Fruit fly (Drosophila melanogaster) whole organism, embryonic: Measurements from ENCODE around the gene CG14696.
A peak's percentile ranks its signal among the peaks of the same experiment; 100 is the strongest.

Experiments used
- Atf-2 ChIP-seq: fragments of 200-800 bp; sonication (Bioruptor generic); optimal IDR thresholded peaks from 2 replicates; lab custom pipeline; 2016; ENCODE audit warnings: missing biosample characterization, missing genetic modification characterization
- Atf3 ChIP-seq: fragments of 200-800 bp; sonication (Bioruptor generic); optimal IDR thresholded peaks from 3 replicates; lab custom pipeline; 2016; ENCODE audit warnings: missing biosample characterization, missing genetic modification characterization
- Bgb ChIP-seq: fragments of 200-800 bp; sonication (Bioruptor generic); IDR thresholded peaks from 2 replicates; pipeline ENCODE4 v1.3.6; 2022; ENCODE audit warnings: missing biosample characterization, missing genetic modification characterization; ENCODE audit not compliant: partially characterized antibody
- CG10543 ChIP-seq: fragments of 200-800 bp; sonication (Bioruptor generic); optimal IDR thresholded peaks from 3 replicates; lab custom pipeline; 2017; ENCODE audit warnings: missing biosample characterization, mild to moderate bottlenecking, missing genetic modification characterization, moderate library complexity
- CG10565 ChIP-seq: fragments of 200-800 bp; sonication (Bioruptor generic); optimal IDR thresholded peaks from 3 replicates; lab custom pipeline; 2016; ENCODE audit warnings: missing biosample characterization, mild to moderate bottlenecking, missing genetic modification characterization
- CG10979 ChIP-seq: fragments of 200-800 bp; sonication (Bioruptor generic); optimal IDR thresholded peaks from 2 replicates; lab custom pipeline; 2018; ENCODE audit warnings: missing biosample characterization, mild to moderate bottlenecking, missing genetic modification characterization, moderate library complexity
- CG11398 ChIP-seq: fragments of 200-800 bp; sonication (Bioruptor generic); optimal IDR thresholded peaks from 2 replicates; lab custom pipeline; 2016; ENCODE audit warnings: missing biosample characterization, missing genetic modification characterization
- CG12391 ChIP-seq: fragments of 200-800 bp; sonication (Bioruptor generic); optimal IDR thresholded peaks from 3 replicates; lab custom pipeline; 2018; ENCODE audit warnings: missing biosample characterization, mild to moderate bottlenecking, missing genetic modification characterization, moderate library complexity
- CG13123 ChIP-seq: fragments of 200-800 bp; sonication (Bioruptor generic); optimal IDR thresholded peaks from 2 replicates; lab custom pipeline; 2016; ENCODE audit warnings: missing biosample characterization, missing genetic modification characterization
- CG1603 ChIP-seq: fragments of 200-800 bp; sonication (Bioruptor generic); optimal IDR thresholded peaks from 2 replicates; lab custom pipeline; 2019; ENCODE audit warnings: missing biosample characterization, mild to moderate bottlenecking, missing genetic modification characterization, moderate library complexity
- CG16813 ChIP-seq: fragments of 200-800 bp; sonication (Bioruptor generic); IDR thresholded peaks from 3 replicates; pipeline ENCODE4 v1.3.6; 2022; ENCODE audit warnings: missing biosample characterization, missing genetic modification characterization; ENCODE audit not compliant: partially characterized antibody
- CG2120 ChIP-seq: fragments of 200-800 bp; sonication (Bioruptor generic); optimal IDR thresholded peaks from 3 replicates; lab custom pipeline; 2016; ENCODE audit warnings: missing biosample characterization, missing genetic modification characterization
- CG31365 ChIP-seq: fragments of 200-800 bp; sonication (Bioruptor generic); optimal IDR thresholded peaks from 2 replicates; lab custom pipeline; 2018; ENCODE audit warnings: missing biosample characterization, mild to moderate bottlenecking, missing genetic modification characterization
- CG3407 ChIP-seq: fragments of 200-800 bp; sonication (Bioruptor generic); optimal IDR thresholded peaks from 2 replicates; lab custom pipeline; 2018; ENCODE audit warnings: missing biosample characterization, mild to moderate bottlenecking, missing genetic modification characterization
- CG4707 ChIP-seq: fragments of 200-800 bp; sonication (Bioruptor generic); optimal IDR thresholded peaks from 2 replicates; lab custom pipeline; 2018; ENCODE audit warnings: missing biosample characterization, mild to moderate bottlenecking, missing genetic modification characterization, moderate library complexity
- CG6175 ChIP-seq: fragments of 200-800 bp; sonication (Bioruptor generic); IDR thresholded peaks from 3 replicates; pipeline ENCODE4 v1.3.6; 2022; ENCODE audit warnings: missing biosample characterization, missing genetic modification characterization
- CG9797 ChIP-seq: fragments of 200-800 bp; sonication (Bioruptor generic); optimal IDR thresholded peaks from 3 replicates; lab custom pipeline; 2018; ENCODE audit warnings: missing biosample characterization, mild to moderate bottlenecking, missing genetic modification characterization
- CoRest ChIP-seq: fragments of 200-800 bp; sonication (Bioruptor generic); optimal IDR thresholded peaks from 3 replicates; lab custom pipeline; 2018; ENCODE audit warnings: missing biosample characterization, mild to moderate bottlenecking, missing genetic modification characterization, moderate library complexity
- Dll ChIP-seq: fragments of 200-800 bp; sonication (Bioruptor generic); IDR thresholded peaks from 4 replicates; pipeline ENCODE4 v1.3.6; 2022; ENCODE audit warnings: missing biosample characterization, missing genetic modification characterization; ENCODE audit not compliant: partially characterized antibody
- E2f1 ChIP-seq: fragments of 200-800 bp; sonication (Bioruptor generic); IDR thresholded peaks from 2 replicates; pipeline ENCODE4 v1.3.6; 2022; ENCODE audit warnings: missing biosample characterization, missing genetic modification characterization
- Elba2 ChIP-seq: fragments of 200-800 bp; sonication (Bioruptor generic); optimal IDR thresholded peaks from 3 replicates; lab custom pipeline; 2016; ENCODE audit warnings: missing biosample characterization, missing genetic modification characterization
- Gug ChIP-seq: fragments of 200-800 bp; sonication (Bioruptor generic); IDR thresholded peaks from 4 replicates; pipeline ENCODE4 v1.3.6; 2022; ENCODE audit warnings: missing biosample characterization, missing genetic modification characterization
- HLH54F ChIP-seq: fragments of 200-800 bp; sonication (Bioruptor generic); optimal IDR thresholded peaks from 3 replicates; lab custom pipeline; 2016; ENCODE audit warnings: missing biosample characterization, missing genetic modification characterization
- Hsf ChIP-seq: fragments of 200-800 bp; sonication (Bioruptor generic); optimal IDR thresholded peaks from 3 replicates; lab custom pipeline; 2016; ENCODE audit warnings: missing biosample characterization, missing genetic modification characterization
- Lhr ChIP-seq: fragments of 200-800 bp; sonication (Bioruptor generic); optimal IDR thresholded peaks from 3 replicates; lab custom pipeline; 2017; ENCODE audit warnings: mild to moderate bottlenecking, missing biosample characterization, missing genetic modification reagents, missing genetic modification characterization
- Lim3 ChIP-seq: fragments of 200-800 bp; sonication (Bioruptor generic); IDR thresholded peaks from 2 replicates; pipeline ENCODE4 v1.3.6; 2022; ENCODE audit warnings: missing biosample characterization, missing genetic modification characterization
- Oaz ChIP-seq: fragments of 200-800 bp; sonication (Bioruptor generic); IDR thresholded peaks from 2 replicates; pipeline ENCODE4 v1.3.6; 2022; ENCODE audit warnings: missing biosample characterization, missing genetic modification characterization
- PHDP ChIP-seq: fragments of 200-800 bp; sonication (Bioruptor generic); optimal IDR thresholded peaks from 3 replicates; lab custom pipeline; 2018; ENCODE audit warnings: missing biosample characterization, mild to moderate bottlenecking, missing genetic modification characterization, moderate library complexity
- YL-1 ChIP-seq: fragments of 200-800 bp; sonication (Bioruptor generic); optimal IDR thresholded peaks from 3 replicates; lab custom pipeline; 2017; ENCODE audit warnings: missing biosample characterization, mild to moderate bottlenecking, missing genetic modification characterization
- ash1 ChIP-seq: fragments of 200-800 bp; sonication (Bioruptor generic); optimal IDR thresholded peaks from 2 replicates; lab custom pipeline; 2018; ENCODE audit warnings: missing biosample characterization, mild to moderate bottlenecking, missing genetic modification characterization
- cg ChIP-seq: fragments of 200-800 bp; sonication (Bioruptor generic); optimal IDR thresholded peaks from 3 replicates; lab custom pipeline; 2019; ENCODE audit warnings: missing biosample characterization, mild to moderate bottlenecking, missing genetic modification characterization, moderate library complexity
- crp ChIP-seq, 2 experiments: fragments of 200-800 bp; sonication (Bioruptor generic); optimal IDR thresholded peaks; 2 replicates in 1 of 2; 3 replicates in 1 of 2; lab custom pipeline; 2017; ENCODE audit warnings: missing biosample characterization in 2 of 2, missing genetic modification characterization in 2 of 2, mild to moderate bottlenecking in 1 of 2, moderate library complexity in 1 of 2
- da ChIP-seq: fragments of 200-800 bp; sonication (Bioruptor generic); optimal IDR thresholded peaks from 2 replicates; lab custom pipeline; 2016; ENCODE audit warnings: missing biosample characterization, missing genetic modification characterization
- danr ChIP-seq: fragments of 200-800 bp; sonication (Bioruptor generic); IDR thresholded peaks from 2 replicates; pipeline ENCODE4 v1.3.6; 2022; ENCODE audit warnings: missing biosample characterization, missing genetic modification characterization
- dimm ChIP-seq: fragments of 200-800 bp; sonication (Bioruptor generic); IDR thresholded peaks from 2 replicates; pipeline ENCODE4 v1.3.6; 2022; ENCODE audit warnings: missing biosample characterization, missing genetic modification characterization
- eve ChIP-seq, 2 experiments: fragments of >200 bp; optimal IDR thresholded peaks; 2 replicates each; lab custom pipeline; 2017; ENCODE audit warnings: missing biosample characterization in 2 of 2, missing genetic modification characterization in 2 of 2
- gfzf ChIP-seq: fragments of 200-800 bp; sonication (Bioruptor generic); optimal IDR thresholded peaks from 2 replicates; lab custom pipeline; 2016; ENCODE audit warnings: missing biosample characterization, mild to moderate bottlenecking, missing genetic modification characterization, moderate library complexity
- grau ChIP-seq: fragments of 200-800 bp; optimal IDR thresholded peaks from 3 replicates; lab custom pipeline; 2019; ENCODE audit warnings: missing biosample characterization, mild to moderate bottlenecking, missing genetic modification characterization, moderate library complexity
- gro ChIP-seq: fragments of 200-800 bp; sonication (Bioruptor generic); optimal IDR thresholded peaks from 2 replicates; lab custom pipeline; 2016; ENCODE audit warnings: missing biosample characterization, missing genetic modification characterization
- ind ChIP-seq: fragments of 200-800 bp; sonication (Bioruptor generic); optimal IDR thresholded peaks from 3 replicates; lab custom pipeline; 2016; ENCODE audit warnings: missing biosample characterization, missing genetic modification characterization
- jing ChIP-seq: fragments of 200-800 bp; sonication (Bioruptor generic); optimal IDR thresholded peaks from 2 replicates; lab custom pipeline; 2018; ENCODE audit warnings: missing biosample characterization, mild to moderate bottlenecking, missing genetic modification characterization
- luna ChIP-seq: fragments of 200-800 bp; sonication (Bioruptor generic); optimal IDR thresholded peaks from 2 replicates; lab custom pipeline; 2016; ENCODE audit warnings: missing biosample characterization, missing genetic modification characterization
- nau ChIP-seq: fragments of 200-800 bp; sonication (Bioruptor generic); optimal IDR thresholded peaks from 3 replicates; lab custom pipeline; 2017; ENCODE audit warnings: missing biosample characterization, mild to moderate bottlenecking, missing genetic modification characterization, missing genetic modification reagents
- nmo ChIP-seq: fragments of 200-800 bp; sonication (Bioruptor generic); optimal IDR thresholded peaks from 2 replicates; lab custom pipeline; 2018; ENCODE audit warnings: missing biosample characterization, mild to moderate bottlenecking, missing genetic modification characterization, moderate library complexity
- pb ChIP-seq: fragments of 200-800 bp; sonication (Bioruptor generic); optimal IDR thresholded peaks from 3 replicates; lab custom pipeline; 2016; ENCODE audit warnings: missing biosample characterization, missing genetic modification characterization
- psq ChIP-seq: fragments of 200-800 bp; sonication (Bioruptor generic); optimal IDR thresholded peaks from 2 replicates; lab custom pipeline; 2017; ENCODE audit warnings: missing biosample characterization, missing genetic modification characterization
- pum ChIP-seq: fragments of 200-800 bp; sonication (Bioruptor generic); optimal IDR thresholded peaks from 2 replicates; lab custom pipeline; 2016; ENCODE audit warnings: missing biosample characterization, missing genetic modification characterization
- ranshi ChIP-seq: fragments of 200-800 bp; sonication (Bioruptor generic); IDR thresholded peaks from 2 replicates; pipeline ENCODE4 v1.3.6; 2022; ENCODE audit warnings: missing biosample characterization, missing genetic modification characterization
- sens ChIP-seq: fragments of 200-800 bp; sonication (Bioruptor generic); peaks from one replicate; lab custom pipeline; 2016; ENCODE audit warnings: missing biosample characterization, missing genetic modification characterization
- sim ChIP-seq: fragments of 200-800 bp; sonication (Bioruptor generic); IDR thresholded peaks from 2 replicates; pipeline ENCODE4 v1.3.6; 2022; ENCODE audit warnings: missing biosample characterization, missing genetic modification characterization
- tx ChIP-seq: fragments of 200-800 bp; sonication (Bioruptor generic); optimal IDR thresholded peaks from 2 replicates; lab custom pipeline; 2016; ENCODE audit warnings: missing biosample characterization, missing genetic modification characterization

CG14696 gene

dm6 chr3R:10854243-10854874, 30.4 kb downstream of the CG14696 start, which contains the start of the genes CG6567 and CG4511:
Gene CG6567, minus strand, starts transcription at chr3R:10854451.
Gene CG4511, plus strand, starts transcription at chr3R:10854501.
- no peak for TF ChIP-seq CG10543 (GFP tag; lab: Kevin White, UChicago)
- TF ChIP-seq HLH54F (GFP tag; lab: Kevin White, UChicago), result no peak
- TF ChIP-seq Atf3 (GFP tag; lab: Kevin White, UChicago), result no peak
- peak; percentile 81 for TF ChIP-seq cg (GFP tag; lab: Kevin White, UChicago)
- TF ChIP-seq sim (GFP tag; lab: Robert Waterston, UW), result no peak
- no peak for TF ChIP-seq ash1 (GFP tag; lab: Kevin White, UChicago)
- peak; percentile 36 for TF ChIP-seq nmo (GFP tag; lab: Kevin White, UChicago)
- TF ChIP-seq ranshi (GFP tag; lab: Robert Waterston, UW), result no peak
- TF ChIP-seq Gug (GFP tag; lab: Robert Waterston, UW), result no peak
- peak; percentile 93 for TF ChIP-seq gfzf (GFP tag; lab: Kevin White, UChicago)
- no peak for TF ChIP-seq Oaz (GFP tag; lab: Robert Waterston, UW)
- no peak for TF ChIP-seq eve (GFP tag; optimal IDR thresholded peaks at IDR 0.05; lab: Kevin White, UChicago)
- TF ChIP-seq tx (GFP tag; lab: Kevin White, UChicago), result peak; percentile 84
- peak; percentile 56 to 95 for TF ChIP-seq crp (GFP tag; optimal IDR thresholded peaks at IDR 0.05; lab: Kevin White, UChicago)
- TF ChIP-seq danr, result no peak
- no peak for TF ChIP-seq CG2120 (GFP tag; lab: Kevin White, UChicago)
- peak; percentile 78 for TF ChIP-seq CG9797
- peak; percentile 79 for TF ChIP-seq sens
- no peak for TF ChIP-seq ind (GFP tag; lab: Kevin White, UChicago)
- TF ChIP-seq dimm (GFP tag; lab: Robert Waterston, UW), result no peak
- TF ChIP-seq Hsf (GFP tag; lab: Kevin White, UChicago), result no peak
- peak; percentile 77 for TF ChIP-seq Elba2 (GFP tag; lab: Kevin White, UChicago)
- TF ChIP-seq CG10979 (tag; lab: Kevin White, UChicago), result no peak
- TF ChIP-seq Bgb (GFP tag; lab: Robert Waterston, UW), result no peak
- no peak for TF ChIP-seq CG13123 (GFP tag; lab: Kevin White, UChicago)
- TF ChIP-seq psq (GFP tag; lab: Kevin White, UChicago), result no peak
- TF ChIP-seq CoRest (tag; lab: Kevin White, UChicago), result peak; percentile 11
- peak; percentile 55 for TF ChIP-seq CG1603 (tag; lab: Kevin White, UChicago)
- TF ChIP-seq nau (GFP tag; lab: Kevin White, UChicago), result no peak
- TF ChIP-seq luna (GFP tag; lab: Kevin White, UChicago), result no peak
- no peak for TF ChIP-seq grau (tag; lab: Kevin White, UChicago)
- peak; percentile 36 for TF ChIP-seq Lhr
- no peak for TF ChIP-seq CG12391 (tag; lab: Kevin White, UChicago)
- no peak for TF ChIP-seq CG16813 (GFP tag; lab: Robert Waterston, UW)
- no peak for TF ChIP-seq da (GFP tag; lab: Kevin White, UChicago)
- no peak for TF ChIP-seq jing
- TF ChIP-seq CG10565 (GFP tag; lab: Kevin White, UChicago), result no peak
- no peak for TF ChIP-seq pb (GFP tag; lab: Kevin White, UChicago)
- TF ChIP-seq E2f1, result no peak
- TF ChIP-seq Lim3 (GFP tag; lab: Robert Waterston, UW), result no peak
- no peak for TF ChIP-seq CG31365 (tag; lab: Kevin White, UChicago)
- TF ChIP-seq YL-1, result peak; percentile 89
- 0 out of 3 replicates have a peak, but pooled peaks have one; percentile 16 for TF ChIP-seq CG6175
- TF ChIP-seq CG3407 (GFP tag; lab: Kevin White, UChicago), result no peak
- TF ChIP-seq CG4707 (GFP tag; lab: Kevin White, UChicago), result no peak
- TF ChIP-seq PHDP (tag; lab: Kevin White, UChicago), result no peak
- 0 out of 4 replicates have a peak, but pooled peaks have one; percentile 35 for TF ChIP-seq Dll (GFP tag; lab: Robert Waterston, UW)
- TF ChIP-seq pum, result no peak
- TF ChIP-seq gro, result no peak
- TF ChIP-seq CG11398 (GFP tag; lab: Kevin White, UChicago), result no peak
- no peak for TF ChIP-seq Atf-2 (GFP tag; lab: Kevin White, UChicago)
